Fruit fly (Drosophila melanogaster): ENCODE measurements around the gene Zmynd10.
A peak's percentile ranks its signal among the peaks of the same experiment; 100 is the strongest.

Gene Zmynd10

dm6 chr3L:13044335-13044814 is 18.1 kb upstream of the Zmynd10 start, which contains the start of gene Syx13 (continued):
- TF ChIP-seq vfl (GFP tag; optimal IDR thresholded peaks at IDR 0.05) (no peak), Antp (GFP tag; optimal IDR thresholded peaks at IDR 0.05) (no peak), Asciz (GFP tag; optimal IDR thresholded peaks at IDR 0.05) (no peak), CG13296 (GFP tag; optimal IDR thresholded peaks at IDR 0.05) (no peak), eve (GFP tag; optimal IDR thresholded peaks at IDR 0.05) (no peak), CG16813 (GFP tag; IDR thresholded peaks at IDR 0.05; ENCODE audit: partially characterized antibody) (peak; percentile 72), repo (GFP tag; optimal IDR thresholded peaks at IDR 0.05) (no peak), pnt (GFP tag; optimal IDR thresholded peaks at IDR 0.05) (no peak), Dip3 (GFP tag; optimal IDR thresholded peaks at IDR 0.05) (no peak), HLHmδ (GFP tag; optimal IDR thresholded peaks at IDR 0.05) (no peak), jigr1 (GFP tag; IDR thresholded peaks at IDR 0.05) (no peak), kni (GFP tag; optimal IDR thresholded peaks at IDR 0.05) (peak; percentile 62), CG12391 (tag; optimal IDR thresholded peaks at IDR 0.05) (peak; percentile 11), CG3847 (GFP tag; IDR thresholded peaks at IDR 0.05) (peak; percentile 40; the same call in 1 of the 2 replicates), ind (GFP tag; optimal IDR thresholded peaks at IDR 0.05) (no peak), hbn (GFP tag; IDR thresholded peaks at IDR 0.05; ENCODE audit: partially characterized antibody) (peak; percentile 73), unc-4 (GFP tag; IDR thresholded peaks at IDR 0.05; ENCODE audit: partially characterized antibody) (peak; percentile 78), her (GFP tag; optimal IDR thresholded peaks at IDR 0.05) (no peak), CG6254 (GFP tag; optimal IDR thresholded peaks at IDR 0.05) (no peak), CG12299 (tag; optimal IDR thresholded peaks at IDR 0.05) (peak; percentile 10), Eip74EF (GFP tag; optimal IDR thresholded peaks at IDR 0.05) (peak in 1 of 2 experiments; percentile 57), grn (GFP tag; optimal IDR thresholded peaks at IDR 0.05) (no peak), CG17829 (tag; optimal IDR thresholded peaks at IDR 0.05) (peak; percentile 19), knrl (GFP tag; IDR thresholded peaks at IDR 0.05; ENCODE audit: partially characterized antibody) (peak; percentile 78), CG7556 (GFP tag; optimal IDR thresholded peaks at IDR 0.05) (no peak), Dbx (GFP tag; IDR thresholded peaks at IDR 0.05) (peak; percentile 45; the same call in 1 of the 3 replicates), CG1233 (GFP tag; optimal IDR thresholded peaks at IDR 0.05) (no peak), Six4 (GFP tag; optimal IDR thresholded peaks at IDR 0.05) (no peak), CG9727 (GFP tag; optimal IDR thresholded peaks at IDR 0.05) (peak; percentile 36), br (optimal IDR thresholded peaks at IDR 0.05) (no peak), CG9609 (GFP tag; optimal IDR thresholded peaks at IDR 0.05) (no peak), gcm2 (GFP tag; optimal IDR thresholded peaks at IDR 0.05) (no peak), Neu2 (GFP tag; optimal IDR thresholded peaks at IDR 0.05; ENCODE audit: borderline replicate concordance) (no peak), croc (GFP tag; conservative IDR thresholded peaks at IDR 0.05) (no peak), Bdp1 (GFP tag; optimal IDR thresholded peaks at IDR 0.05) (no peak), gcm (GFP tag; optimal IDR thresholded peaks at IDR 0.05) (peak; percentile 73), CG32532 (GFP tag; IDR thresholded peaks at IDR 0.05) (0 out of 2 replicates have a peak, but pooled peaks have one; percentile 17), tx (GFP tag; optimal IDR thresholded peaks at IDR 0.05) (no peak), CG5180 (GFP tag; optimal IDR thresholded peaks at IDR 0.05) (peak; percentile 39), org-1 (GFP tag; optimal IDR thresholded peaks at IDR 0.05) (no peak), Xrp1 (GFP tag; IDR thresholded peaks at IDR 0.05) (no peak), HLH3B (GFP tag; IDR thresholded peaks at IDR 0.05) (no peak), lmd (GFP tag; IDR thresholded peaks at IDR 0.05) (no peak), CG9797 (GFP tag; optimal IDR thresholded peaks at IDR 0.05) (peak; percentile 91), zf30C (GFP tag; optimal IDR thresholded peaks at IDR 0.05) (no peak), CG4854 (GFP tag; optimal IDR thresholded peaks at IDR 0.05) (no peak), tio (GFP tag; optimal IDR thresholded peaks at IDR 0.05) (no peak), sima (GFP tag; optimal IDR thresholded peaks at IDR 0.05) (no peak), run (tag; optimal IDR thresholded peaks at IDR 0.05) (no peak), CG17802 (tag; optimal IDR thresholded peaks at IDR 0.05) (no peak), CG10462 (GFP tag; optimal IDR thresholded peaks at IDR 0.05) (no peak)
